Worm (Caenorhabditis elegans) whole organism, L1 larva: ENCODE measurements around the gene clec-123.
A peak's percentile ranks its signal among the peaks of the same experiment; 100 is the strongest.

Experiments
- C04F5.9 ChIP-seq: sonication (generic microtip); optimal IDR thresholded peaks from 2 replicates; lab custom pipeline; 2016; ENCODE audit warnings: missing genetic modification characterization, missing compliant biosample characterization
- C16A3.4 ChIP-seq: fragments of 150-350 bp; optimal IDR thresholded peaks from 2 replicates; lab custom pipeline; 2014; ENCODE audit warnings: missing biosample characterization, missing genetic modification characterization
- C34B4.2 ChIP-seq: sonication (generic microtip); optimal IDR thresholded peaks from 2 replicates; lab custom pipeline; 2017; ENCODE audit warnings: mild to moderate bottlenecking, missing genetic modification characterization, missing compliant biosample characterization
- Y116A8C.19 ChIP-seq: sonication (generic microtip); optimal IDR thresholded peaks from 2 replicates; lab custom pipeline; 2016; ENCODE audit warnings: missing compliant biosample characterization, missing genetic modification characterization, borderline replicate concordance
- aly-2 ChIP-seq: fragments of 150-350 bp; optimal IDR thresholded peaks from 2 replicates; lab custom pipeline; 2014; ENCODE audit warnings: missing biosample characterization, missing genetic modification characterization
- blmp-1 ChIP-seq: fragments of 150-350 bp; optimal IDR thresholded peaks from 2 replicates; lab custom pipeline; 2014; ENCODE audit warnings: missing biosample characterization, missing genetic modification characterization
- ceh-63 ChIP-seq: fragments of 200-800 bp; sonication (Bioruptor generic); optimal IDR thresholded peaks from 2 replicates; lab custom pipeline; 2018; ENCODE audit warnings: mild to moderate bottlenecking, missing genetic modification characterization, missing compliant biosample characterization
- ceh-8 ChIP-seq: fragments of 200-800 bp; sonication (Bioruptor generic); optimal IDR thresholded peaks from 2 replicates; lab custom pipeline; 2018; ENCODE audit warnings: mild to moderate bottlenecking, missing genetic modification characterization, moderate library complexity, missing compliant biosample characterization
- ceh-88 ChIP-seq: fragments of 200-800 bp; sonication (Bioruptor generic); IDR thresholded peaks from 2 replicates; pipeline ENCODE4 v1.3.6; 2022; ENCODE audit warnings: missing genetic modification characterization, missing compliant biosample characterization
- ceh-90 ChIP-seq: sonication (generic microtip); optimal IDR thresholded peaks from 2 replicates; lab custom pipeline; 2016; ENCODE audit warnings: missing genetic modification characterization, missing compliant biosample characterization
- ces-1 ChIP-seq: fragments of 150-350 bp; optimal IDR thresholded peaks from 2 replicates; lab custom pipeline; 2014; ENCODE audit warnings: missing biosample characterization, missing genetic modification reagents, missing genetic modification characterization
- dsc-1 ChIP-seq: sonication (generic microtip); optimal IDR thresholded peaks from 2 replicates; lab custom pipeline; 2016; ENCODE audit warnings: mild to moderate bottlenecking, missing genetic modification characterization, missing compliant biosample characterization
- efl-1 ChIP-seq, 4 experiments: fragments of 150-350 bp; optimal IDR thresholded peaks in 3 of 4; peaks in 1 of 4; 1 replicate in 1 of 4; 2 replicates in 3 of 4; lab custom pipeline; 2014; ENCODE audit warnings: missing biosample characterization in 2 of 4, missing genetic modification characterization in 2 of 4, missing genetic modification reagents in 2 of 4
- egl-27 ChIP-seq, 2 experiments: fragments of 150-350 bp in 1 of 2; sonication (generic microtip); optimal IDR thresholded peaks; 3 replicates each; lab custom pipeline; 2017 to 2018; ENCODE audit warnings: missing biosample characterization in 2 of 2, missing genetic modification characterization in 2 of 2, missing genetic modification reagents in 2 of 2
- elt-3 ChIP-seq, 6 experiments: fragments of 150-350 bp in 1 of 6; sonication (generic microtip); optimal IDR thresholded peaks; 2 replicates each; lab custom pipeline; 2017 to 2018; ENCODE audit warnings: missing biosample characterization in 6 of 6, missing genetic modification characterization in 6 of 6, inconsistent platforms in 1 of 6
- ets-5 ChIP-seq: fragments of 200-800 bp; sonication (Bioruptor generic); IDR thresholded peaks from 2 replicates; pipeline ENCODE4 v1.3.6; 2022; ENCODE audit warnings: missing genetic modification characterization, missing compliant biosample characterization
- fkh-10 ChIP-seq: sonication (generic microtip); optimal IDR thresholded peaks from 2 replicates; lab custom pipeline; 2017; ENCODE audit warnings: missing biosample characterization, missing genetic modification reagents, missing genetic modification characterization
- fkh-4 ChIP-seq: sonication (generic microtip); optimal IDR thresholded peaks from 2 replicates; lab custom pipeline; 2016; ENCODE audit warnings: missing compliant biosample characterization, missing genetic modification characterization, borderline replicate concordance
- fkh-8 ChIP-seq: sonication (generic microtip); optimal IDR thresholded peaks from 2 replicates; lab custom pipeline; 2016; ENCODE audit warnings: mild to moderate bottlenecking, missing genetic modification characterization, missing compliant biosample characterization
- fos-1 ChIP-seq: fragments of 150-350 bp; optimal IDR thresholded peaks from 2 replicates; lab custom pipeline; 2014; ENCODE audit warnings: missing biosample characterization, missing genetic modification characterization
- grh-1 ChIP-seq: fragments of 200-800 bp; sonication (Bioruptor generic); IDR thresholded peaks from 2 replicates; pipeline ENCODE4 v1.3.6; 2022; ENCODE audit warnings: missing genetic modification reagents, missing genetic modification characterization, missing compliant biosample characterization
- hlh-17 ChIP-seq: fragments of 200-800 bp; sonication (Bioruptor generic); optimal IDR thresholded peaks from 2 replicates; lab custom pipeline; 2018; ENCODE audit warnings: missing genetic modification characterization, mild to moderate bottlenecking, missing compliant biosample characterization, moderate library complexity, borderline replicate concordance
- hlh-4 ChIP-seq: sonication (generic microtip); optimal IDR thresholded peaks from 2 replicates; lab custom pipeline; 2016; ENCODE audit warnings: mild to moderate bottlenecking, missing genetic modification characterization, missing compliant biosample characterization
- hpl-2 ChIP-seq: fragments of 150-350 bp; optimal IDR thresholded peaks from 2 replicates; lab custom pipeline; 2014; ENCODE audit warnings: missing biosample characterization, missing genetic modification reagents, missing genetic modification characterization
- jun-1 ChIP-seq: fragments of 150-350 bp; optimal IDR thresholded peaks from 2 replicates; lab custom pipeline; 2014; ENCODE audit warnings: missing biosample characterization, missing genetic modification reagents, missing genetic modification characterization
- lin-14 ChIP-seq: fragments of 200-800 bp; sonication (Bioruptor generic); optimal IDR thresholded peaks from 2 replicates; lab custom pipeline; 2018; ENCODE audit warnings: mild to moderate bottlenecking, missing genetic modification characterization, moderate library complexity, missing compliant biosample characterization
- lin-35 ChIP-seq, 2 experiments: fragments of 150-350 bp; optimal IDR thresholded peaks; 2 replicates each; lab custom pipeline; 2014; ENCODE audit warnings: missing biosample characterization in 2 of 2, missing genetic modification characterization in 2 of 2, missing genetic modification reagents in 2 of 2
- lsy-2 ChIP-seq, 2 experiments: fragments of 150-350 bp; optimal IDR thresholded peaks; 2 replicates each; lab custom pipeline; 2014; ENCODE audit warnings: missing biosample characterization in 2 of 2, missing genetic modification characterization in 2 of 2
- mdl-1 ChIP-seq, 2 experiments: fragments of 150-350 bp; optimal IDR thresholded peaks; 2 replicates each; lab custom pipeline; 2014 to 2017; ENCODE audit warnings: missing biosample characterization in 2 of 2, missing genetic modification characterization in 2 of 2, inconsistent platforms in 1 of 2
- mep-1 ChIP-seq: fragments of 150-350 bp; optimal IDR thresholded peaks from 2 replicates; lab custom pipeline; 2014; ENCODE audit warnings: missing biosample characterization, missing genetic modification characterization
- nhr-12 ChIP-seq: sonication (generic microtip); optimal IDR thresholded peaks from 2 replicates; lab custom pipeline; 2017; ENCODE audit warnings: missing biosample characterization, missing genetic modification characterization
- nhr-19 ChIP-seq: fragments of 200-800 bp; sonication (Bioruptor generic); conservative IDR thresholded peaks from 2 replicates; pipeline ENCODE4 v1.3.6; 2022; ENCODE audit warnings: missing genetic modification characterization, missing compliant biosample characterization
- nhr-237 ChIP-seq: fragments of 150-350 bp; optimal IDR thresholded peaks from 2 replicates; lab custom pipeline; 2014; ENCODE audit warnings: missing biosample characterization, missing genetic modification characterization
- nhr-28 ChIP-seq: fragments of 150-350 bp; optimal IDR thresholded peaks from 2 replicates; lab custom pipeline; 2014; ENCODE audit warnings: missing biosample characterization, missing genetic modification characterization
- nhr-47 ChIP-seq: sonication (generic microtip); optimal IDR thresholded peaks from 2 replicates; lab custom pipeline; 2016; ENCODE audit warnings: mild to moderate bottlenecking, missing genetic modification characterization, moderate library complexity, missing compliant biosample characterization
- nhr-76 ChIP-seq: sonication (generic microtip); optimal IDR thresholded peaks from 2 replicates; lab custom pipeline; 2017; ENCODE audit warnings: missing biosample characterization, missing genetic modification characterization
- nhr-84 ChIP-seq: sonication (generic microtip); optimal IDR thresholded peaks from 2 replicates; lab custom pipeline; 2017; ENCODE audit warnings: missing biosample characterization, missing genetic modification characterization
- nhr-90 ChIP-seq: sonication (generic microtip); optimal IDR thresholded peaks from 2 replicates; lab custom pipeline; 2016; ENCODE audit warnings: mild to moderate bottlenecking, missing genetic modification characterization, missing compliant biosample characterization; ENCODE audit not compliant: poor library complexity
- pax-3 ChIP-seq: fragments of 200-800 bp; sonication (Bioruptor generic); optimal IDR thresholded peaks from 2 replicates; lab custom pipeline; 2018; ENCODE audit warnings: mild to moderate bottlenecking, missing genetic modification characterization, moderate library complexity, missing compliant biosample characterization
- pqm-1 ChIP-seq: sonication (generic microtip); optimal IDR thresholded peaks from 3 replicates; lab custom pipeline; 2017; ENCODE audit warnings: missing biosample characterization, missing genetic modification characterization
- rnt-1 ChIP-seq: sonication (generic microtip); optimal IDR thresholded peaks from 2 replicates; lab custom pipeline; 2016; ENCODE audit warnings: mild to moderate bottlenecking, missing genetic modification characterization, moderate library complexity, missing compliant biosample characterization
- skn-1 ChIP-seq: fragments of 150-350 bp; optimal IDR thresholded peaks from 2 replicates; lab custom pipeline; 2014; ENCODE audit warnings: missing biosample characterization, missing genetic modification characterization
- snpc-4 ChIP-seq: fragments of 150-350 bp; optimal IDR thresholded peaks from 2 replicates; lab custom pipeline; 2014; ENCODE audit warnings: missing biosample characterization, missing genetic modification characterization
- snu-23 ChIP-seq: sonication (generic microtip); optimal IDR thresholded peaks from 2 replicates; lab custom pipeline; 2016; ENCODE audit warnings: missing genetic modification characterization, missing compliant biosample characterization
- sptf-1 ChIP-seq: fragments of 150-350 bp; optimal IDR thresholded peaks from 2 replicates; lab custom pipeline; 2014; ENCODE audit warnings: missing biosample characterization, missing genetic modification characterization
- sup-37 ChIP-seq: fragments of 200-800 bp; sonication (Bioruptor generic); optimal IDR thresholded peaks from 2 replicates; lab custom pipeline; 2018; ENCODE audit warnings: mild to moderate bottlenecking, missing genetic modification characterization, missing compliant biosample characterization
- swsn-7 ChIP-seq: sonication (generic microtip); optimal IDR thresholded peaks from 2 replicates; lab custom pipeline; 2016; ENCODE audit warnings: missing genetic modification characterization, missing compliant biosample characterization
- tbx-2 ChIP-seq: sonication (generic microtip); optimal IDR thresholded peaks from 2 replicates; lab custom pipeline; 2016; ENCODE audit warnings: missing genetic modification characterization, missing compliant biosample characterization
- tlp-1 ChIP-seq: fragments of 150-350 bp; optimal IDR thresholded peaks from 2 replicates; lab custom pipeline; 2014; ENCODE audit warnings: missing biosample characterization, missing genetic modification characterization
- vab-15 ChIP-seq: sonication (generic microtip); optimal IDR thresholded peaks from 2 replicates; lab custom pipeline; 2017; ENCODE audit warnings: missing genotype, mild to moderate bottlenecking, missing genetic modification characterization, missing compliant biosample characterization
- zag-1 ChIP-seq: fragments of 150-350 bp; optimal IDR thresholded peaks from 2 replicates; lab custom pipeline; 2014; ENCODE audit warnings: missing biosample characterization, missing genetic modification characterization
- zip-4 ChIP-seq: fragments of 200-800 bp; sonication (Bioruptor generic); optimal IDR thresholded peaks from 2 replicates; lab custom pipeline; 2018; ENCODE audit warnings: mild to moderate bottlenecking, missing genetic modification characterization, moderate library complexity, missing compliant biosample characterization
- ztf-4 ChIP-seq: fragments of 150-350 bp; optimal IDR thresholded peaks from 2 replicates; lab custom pipeline; 2014; ENCODE audit warnings: missing biosample characterization, missing genetic modification characterization

clec-123 gene

DNA sequence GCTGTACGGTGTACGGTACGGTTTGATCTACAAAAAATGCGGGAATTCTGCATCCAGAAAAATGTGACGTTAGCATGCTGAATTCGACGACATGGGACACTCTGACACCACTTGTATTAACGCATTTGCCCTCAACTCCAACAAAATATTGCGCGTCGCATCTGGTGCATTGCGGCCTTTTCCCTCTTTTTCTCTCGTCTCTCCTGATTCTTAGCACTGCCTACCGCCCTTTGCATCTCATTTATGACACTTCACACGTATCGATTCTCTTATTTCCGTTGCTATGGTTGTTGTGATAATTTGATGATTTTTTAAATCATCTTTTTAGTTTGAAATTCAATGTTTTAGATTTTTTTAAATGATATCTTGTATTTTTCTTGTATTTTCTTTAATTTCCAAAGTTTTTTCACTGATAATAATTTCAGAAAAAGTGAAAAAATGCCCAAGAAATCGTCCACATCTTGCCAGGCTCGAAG, 4.9 kb downstream of the clec-123 start, which contains the start of gene T10D4.6:
Gene T10D4.6 (plus strand): TSS at position 426 of the 476 bp plus-strand sequence.
- TF ChIP-seq nhr-90 (tag; lab: Kevin White, UChicago) (no peak), nhr-84 (no peak), C16A3.4 (tag; lab: Kevin White, UChicago) (no peak), lin-35 (GFP tag; optimal IDR thresholded peaks at IDR 0.05; lab: Kevin White, UChicago) (peak; percentile 46 to 63), hpl-2 (GFP tag; lab: Kevin White, UChicago) (no peak), ceh-8 (GFP tag; lab: Kevin White, UChicago) (no peak), tbx-2 (tag; lab: Kevin White, UChicago) (peak; percentile 37), lin-14 (GFP tag; lab: Kevin White, UChicago) (no peak), pax-3 (tag; lab: Kevin White, UChicago) (no peak), zag-1 (tag; lab: Kevin White, UChicago) (no peak), C34B4.2 (no peak), vab-15 (tag; lab: Kevin White, UChicago) (no peak), snpc-4 (tag; lab: Kevin White, UChicago) (no peak), blmp-1 (no peak), skn-1 (tag; lab: Kevin White, UChicago) (no peak), sptf-1 (tag; lab: Kevin White, UChicago) (no peak), hlh-4 (no peak), grh-1 (GFP tag; lab: Robert Waterston, UW) (no peak), ceh-88 (GFP tag; lab: Robert Waterston, UW) (no peak), efl-1 (optimal IDR thresholded peaks at IDR 0.05; lab: Kevin White, UChicago) (peak; percentile 51 to 67), efl-1 (GFP tag; optimal IDR thresholded peaks at IDR 0.05 in 1 of 2; lab: Kevin White, UChicago) (peak in 1 of 2 experiments; percentile 45), jun-1 (tag; lab: Kevin White, UChicago) (no peak), mep-1 (peak; percentile 34), mdl-1 (tag; optimal IDR thresholded peaks at IDR 0.05; lab: Kevin White, UChicago) (no peak), rnt-1 (tag; lab: Kevin White, UChicago) (peak; percentile 22), elt-3 (tag; optimal IDR thresholded peaks at IDR 0.05; lab: Kevin White, UChicago) (no peak), hlh-17 (GFP tag; lab: Kevin White, UChicago) (no peak), nhr-237 (no peak), ces-1 (GFP tag; lab: Kevin White, UChicago) (no peak), egl-27 (tag; optimal IDR thresholded peaks at IDR 0.05; lab: Kevin White, UChicago) (no peak), nhr-76 (tag; lab: Kevin White, UChicago) (no peak), aly-2 (tag; lab: Kevin White, UChicago) (no peak), dsc-1 (tag; lab: Kevin White, UChicago) (no peak), fkh-4 (tag; lab: Kevin White, UChicago) (no peak), nhr-12 (tag; lab: Kevin White, UChicago) (no peak), sup-37 (no peak), lsy-2 (tag; optimal IDR thresholded peaks at IDR 0.05; lab: Kevin White, UChicago) (peak in 1 of 2 experiments; percentile 40), ceh-63 (no peak), fkh-10 (no peak), fkh-8 (tag; lab: Kevin White, UChicago) (no peak), snu-23 (GFP tag; lab: Kevin White, UChicago) (peak; percentile 44), fos-1 (no peak), tlp-1 (tag; lab: Kevin White, UChicago) (no peak), ceh-90 (no peak), pqm-1 (tag; lab: Kevin White, UChicago) (no peak), C04F5.9 (tag; lab: Kevin White, UChicago) (no peak), Y116A8C.19 (tag; lab: Kevin White, UChicago) (no peak), zip-4 (GFP tag; lab: Kevin White, UChicago) (no peak), nhr-19 (GFP tag; lab: Robert Waterston, UW) (0 out of 2 replicates have a peak, but pooled peaks have one; percentile 9), nhr-28 (tag; lab: Kevin White, UChicago) (no peak), swsn-7 (tag; lab: Kevin White, UChicago) (no peak), ets-5 (GFP tag; lab: Robert Waterston, UW) (no peak), nhr-47 (tag; lab: Kevin White, UChicago) (no peak), ztf-4 (tag; lab: Kevin White, UChicago) (no peak)
